Fruit fly (Drosophila melanogaster) whole organism, prepupa: ENCODE data around the gene Cyp28d1.

Experiments used
- Blimp-1 ChIP-seq: fragments of 200-800 bp; sonication (Bioruptor generic); optimal IDR thresholded peaks from 3 replicates; lab custom pipeline; 2017; ENCODE audit warnings: missing biosample characterization, missing genetic modification characterization, mild to moderate bottlenecking, moderate library complexity, missing genetic modification reagents
- CG16779 ChIP-seq: fragments of 200-800 bp; sonication (Bioruptor generic); optimal IDR thresholded peaks from 3 replicates; lab custom pipeline; 2017; ENCODE audit warnings: missing biosample characterization, mild to moderate bottlenecking, missing genetic modification characterization
- CG4318 ChIP-seq: fragments of 200-800 bp; sonication (Bioruptor generic); optimal IDR thresholded peaks from 3 replicates; lab custom pipeline; 2017; ENCODE audit warnings: missing biosample characterization, mild to moderate bottlenecking, missing genetic modification characterization
- CG6854 ChIP-seq: fragments of 200-800 bp; sonication (Bioruptor generic); optimal IDR thresholded peaks from 2 replicates; lab custom pipeline; 2017; ENCODE audit warnings: missing biosample characterization, mild to moderate bottlenecking, missing genetic modification characterization
- Hr39 ChIP-seq: fragments of 200-800 bp; sonication (Bioruptor generic); optimal IDR thresholded peaks from 2 replicates; lab custom pipeline; 2016; ENCODE audit warnings: missing biosample characterization, missing genetic modification characterization
- Hr4 ChIP-seq: fragments of 200-800 bp; sonication (Bioruptor generic); optimal IDR thresholded peaks from 3 replicates; lab custom pipeline; 2016; ENCODE audit warnings: missing biosample characterization, missing genetic modification characterization
- Smox ChIP-seq: fragments of 200-800 bp; sonication (Bioruptor generic); optimal IDR thresholded peaks from 3 replicates; lab custom pipeline; 2016; ENCODE audit warnings: missing biosample characterization, missing genetic modification characterization
- esn ChIP-seq: fragments of 200-800 bp; sonication (Bioruptor generic); optimal IDR thresholded peaks from 2 replicates; lab custom pipeline; 2016; ENCODE audit warnings: missing biosample characterization, mild to moderate bottlenecking, missing genetic modification characterization, moderate library complexity
- lz ChIP-seq: fragments of 200-800 bp; sonication (Bioruptor generic); optimal IDR thresholded peaks from 3 replicates; lab custom pipeline; 2016; ENCODE audit warnings: missing biosample characterization, missing genetic modification characterization
- spab ChIP-seq: fragments of 200-800 bp; sonication (Bioruptor generic); optimal IDR thresholded peaks from 2 replicates; lab custom pipeline; 2017; ENCODE audit warnings: missing biosample characterization, mild to moderate bottlenecking, missing genetic modification characterization, missing genetic modification reagents

DNA sequence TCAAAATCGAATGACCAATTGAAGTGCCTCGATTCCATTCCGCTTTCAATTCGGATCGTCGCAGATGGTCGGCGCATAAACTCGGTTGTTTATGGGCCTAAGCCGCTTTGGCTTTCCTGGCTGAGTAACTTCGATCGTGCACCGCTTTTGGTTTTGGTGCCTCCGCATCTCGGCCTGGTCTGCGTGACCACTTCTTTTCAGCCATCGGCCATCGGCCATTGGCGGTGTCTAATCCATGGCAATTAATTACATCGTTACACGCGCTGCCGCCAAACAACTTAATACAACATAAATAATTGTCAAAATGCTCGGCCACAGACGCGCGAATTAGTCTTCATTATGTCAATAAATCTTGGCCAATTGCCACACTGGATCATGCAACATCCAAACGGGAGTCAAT, 50.0 kb downstream of the Cyp28d1 start:
- TF ChIP-seq Hr4 (GFP tag; lab: Kevin White, UChicago), result no peak
- no peak for TF ChIP-seq Hr39 (GFP tag; lab: Kevin White, UChicago)
- TF ChIP-seq CG6854, result no peak
- TF ChIP-seq Smox (GFP tag; lab: Kevin White, UChicago), result no peak
- no peak for TF ChIP-seq CG16779 (tag; lab: Kevin White, UChicago)
- TF ChIP-seq Blimp-1 (GFP tag; lab: Kevin White, UChicago), result no peak
- TF ChIP-seq spab (GFP tag; lab: Kevin White, UChicago), result no peak
- TF ChIP-seq lz (GFP tag; lab: Kevin White, UChicago), result no peak
- TF ChIP-seq esn (GFP tag; lab: Kevin White, UChicago), result no peak
- no peak for TF ChIP-seq CG4318 (GFP tag; lab: Kevin White, UChicago)
